Worm (Caenorhabditis elegans) whole organism, midembryonic: ENCODE data around the gene ZK1193.2.

Experiments
- flt-1 ChIP-seq: fragments of 200-800 bp; sonication (Bioruptor generic); IDR thresholded peaks from 2 replicates; pipeline ENCODE4 v1.3.6; 2022; ENCODE audit warnings: missing genetic modification characterization, missing compliant biosample characterization
- med-1 ChIP-seq: sonication (generic microtip); optimal IDR thresholded peaks from 2 replicates; lab custom pipeline; 2017; ENCODE audit warnings: missing genetic modification characterization, mild to moderate bottlenecking, missing compliant biosample characterization, antibody characterized with exemption, missing genetic modification reagents; ENCODE audit not compliant: insufficient read depth
- tab-1 ChIP-seq: fragments of 200-800 bp; sonication (Bioruptor generic); IDR thresholded peaks from 2 replicates; pipeline ENCODE4 v1.3.6; 2022; ENCODE audit warnings: missing genetic modification characterization, missing compliant biosample characterization
- ztf-23 ChIP-seq: fragments of 200-800 bp; sonication (Bioruptor generic); IDR thresholded peaks from 2 replicates; pipeline ENCODE4 v1.3.6; 2022; ENCODE audit warnings: missing genetic modification reagents, missing genetic modification characterization, missing compliant biosample characterization
- ztf-29 ChIP-seq: fragments of 200-800 bp; sonication (Bioruptor generic); IDR thresholded peaks from 2 replicates; pipeline ENCODE4 v1.3.6; 2022; ENCODE audit warnings: missing genetic modification reagents, missing genetic modification characterization, missing compliant biosample characterization

ce11 chrX:421785-422657 is 3.4 kb downstream of the ZK1193.2 start:
- TF ChIP-seq tab-1 (GFP tag; lab: Robert Waterston, UW), result no peak
- no peak for TF ChIP-seq med-1 (GFP tag; lab: Kevin White, UChicago)
- TF ChIP-seq ztf-23 (GFP tag; lab: Robert Waterston, UW), result no peak
- TF ChIP-seq flt-1, result no peak
- no peak for TF ChIP-seq ztf-29 (GFP tag; lab: Robert Waterston, UW)
